Worm (Caenorhabditis elegans) whole organism, early embryonic: Measurements from ENCODE around the gene ptrg-1.

Experiments
- F13C5.2 ChIP-seq: sonication (generic microtip); optimal IDR thresholded peaks from 2 replicates; lab custom pipeline; 2017; ENCODE audit warnings: mild to moderate bottlenecking, missing genetic modification characterization, inconsistent platforms, missing compliant biosample characterization
- aly-1 ChIP-seq: sonication (generic microtip); optimal IDR thresholded peaks from 2 replicates; lab custom pipeline; 2016; ENCODE audit warnings: missing genetic modification characterization, missing compliant biosample characterization
- ama-1 ChIP-seq: fragments of 150-350 bp; optimal IDR thresholded peaks from 2 replicates; lab custom pipeline; 2014
- ceh-13 ChIP-seq: fragments of 200-800 bp; sonication (Bioruptor generic); optimal IDR thresholded peaks from 2 replicates; lab custom pipeline; 2018; ENCODE audit warnings: mild to moderate bottlenecking, missing genetic modification characterization, missing compliant biosample characterization
- ceh-36 ChIP-seq: sonication (generic microtip); optimal IDR thresholded peaks from 2 replicates; lab custom pipeline; 2016; ENCODE audit warnings: missing genetic modification characterization, inconsistent platforms, missing compliant biosample characterization
- ets-7 ChIP-seq: sonication (generic microtip); optimal IDR thresholded peaks from 2 replicates; lab custom pipeline; 2016; ENCODE audit warnings: missing genotype, missing genetic modification characterization, missing compliant biosample characterization
- hmbx-1 ChIP-seq: sonication (generic microtip); optimal IDR thresholded peaks from 2 replicates; lab custom pipeline; 2016; ENCODE audit warnings: mild to moderate bottlenecking, missing genetic modification characterization, missing compliant biosample characterization
- hnd-1 ChIP-seq: sonication (generic microtip); optimal IDR thresholded peaks from 2 replicates; lab custom pipeline; 2016; ENCODE audit warnings: missing genetic modification characterization, missing compliant biosample characterization
- pes-1 ChIP-seq: fragments of 200-800 bp; sonication (Bioruptor generic); IDR thresholded peaks from 2 replicates; pipeline ENCODE4 v1.3.6; 2022; ENCODE audit warnings: missing genetic modification reagents, missing genetic modification characterization, missing compliant biosample characterization
- scrt-1 ChIP-seq: fragments of 200-800 bp; sonication (Bioruptor generic); IDR thresholded peaks from 2 replicates; pipeline ENCODE4 v1.3.6; 2022; ENCODE audit warnings: missing genetic modification characterization, missing compliant biosample characterization
- tbx-37 ChIP-seq: fragments of 200-800 bp; sonication (Bioruptor generic); conservative IDR thresholded peaks from 2 replicates; pipeline ENCODE4 v1.3.6; 2022; ENCODE audit warnings: missing genetic modification reagents, missing genetic modification characterization, missing compliant biosample characterization

DNA sequence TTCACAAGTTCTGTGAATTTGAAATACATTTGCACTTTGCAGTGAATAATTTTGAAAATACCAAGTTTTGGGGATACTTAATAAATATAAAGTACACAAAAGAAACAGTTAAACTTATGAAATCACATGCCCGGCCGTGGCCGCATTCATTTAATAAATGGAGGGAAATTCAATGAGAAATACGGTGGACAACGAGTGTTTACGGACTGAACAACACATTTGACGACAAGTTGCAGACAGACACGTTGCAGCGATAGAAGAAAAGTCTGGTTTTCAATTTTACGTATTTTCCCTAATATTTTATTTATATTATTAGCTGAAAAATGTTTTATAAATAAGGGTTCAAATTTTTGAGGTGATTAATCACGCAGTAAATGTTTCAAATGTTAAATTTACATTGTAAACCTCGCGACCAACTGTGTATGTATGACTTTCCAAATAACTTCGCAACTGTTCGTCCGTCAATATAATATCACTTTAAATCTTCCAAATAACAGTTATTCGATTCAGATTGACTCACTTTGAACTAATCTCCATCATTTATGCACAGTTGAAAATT, 42.7 kb downstream of the ptrg-1 start, which contains the start of gene copg-1:
- no peak for TF ChIP-seq ceh-13 (GFP tag; lab: Kevin White, UChicago)
- no peak for TF ChIP-seq ets-7
- TF ChIP-seq ama-1 (lab: Kevin White, UChicago), result no peak
- TF ChIP-seq aly-1 (tag; lab: Kevin White, UChicago), result no peak
- TF ChIP-seq hnd-1 (tag; lab: Kevin White, UChicago), result no peak
- no peak for TF ChIP-seq F13C5.2 (tag; lab: Kevin White, UChicago)
- TF ChIP-seq tbx-37 (GFP tag; lab: Robert Waterston, UW), result no peak
- no peak for TF ChIP-seq scrt-1
- no peak for TF ChIP-seq pes-1 (GFP tag; lab: Robert Waterston, UW)
- no peak for TF ChIP-seq hmbx-1 (tag; lab: Kevin White, UChicago)
- no peak for TF ChIP-seq ceh-36 (tag; lab: Kevin White, UChicago)
